Fruit fly (Drosophila melanogaster) whole organism, embryonic: ENCODE results near the gene mus301.

Source experiments
- Awh ChIP-seq: fragments of 200-800 bp; sonication (Bioruptor generic); IDR thresholded peaks from 2 replicates; pipeline ENCODE4, ENCODE4 v1.3.6; 2022; ENCODE audit warnings: missing biosample characterization, missing genetic modification characterization
- CG4404 ChIP-seq: fragments of 200-800 bp; sonication (Bioruptor generic); IDR thresholded peaks from 2 replicates; pipeline ENCODE4 v1.3.6; 2022; ENCODE audit warnings: missing biosample characterization, missing genetic modification characterization
- vnd ChIP-seq: fragments of 200-800 bp; sonication (Bioruptor generic); IDR thresholded peaks from 3 replicates; pipeline ENCODE4 v1.3.6; 2022; ENCODE audit warnings: missing biosample characterization, missing genetic modification characterization; ENCODE audit not compliant: partially characterized antibody

- TF ChIP-seq Awh (GFP tag; lab: Robert Waterston, UW), result no peak
- TF ChIP-seq CG4404, result no peak
- no peak for TF ChIP-seq vnd (GFP tag; lab: Robert Waterston, UW)
These were observed 12.9 kb upstream of the mus301 start, which contains the start of the genes CG7550 and mRpL36 for dm6 chr3L:8124481-8125359.
